Worm (Caenorhabditis elegans): Measurements from ENCODE around the gene trap-2.

ce11 chrX:812264-812663, 44.4 kb upstream of the trap-2 start:
- TF ChIP-seq sea-1 (GFP tag; conservative IDR thresholded peaks at IDR 0.05) = no peak
- no peak for TF ChIP-seq aly-1 (tag; optimal IDR thresholded peaks at IDR 0.05)
- TF ChIP-seq ama-1 (optimal IDR thresholded peaks at IDR 0.05) = no peak
- no peak for TF ChIP-seq ceh-13 (GFP tag; optimal IDR thresholded peaks at IDR 0.05)
- TF ChIP-seq hmg-4 (GFP tag; optimal IDR thresholded peaks at IDR 0.05) = no peak
- no peak for TF ChIP-seq pes-1 (GFP tag; IDR thresholded peaks at IDR 0.05)
- TF ChIP-seq ets-7 (tag; optimal IDR thresholded peaks at IDR 0.05) = no peak
- no peak for TF ChIP-seq flt-1 (GFP tag; IDR thresholded peaks at IDR 0.05)
- no peak for TF ChIP-seq ceh-36 (tag; optimal IDR thresholded peaks at IDR 0.05)
- TF ChIP-seq tbx-11 (GFP tag; IDR thresholded peaks at IDR 0.05) = no peak
- no peak for TF ChIP-seq hmbx-1 (tag; optimal IDR thresholded peaks at IDR 0.05)
- no peak for TF ChIP-seq tra-4 (tag; optimal IDR thresholded peaks at IDR 0.05)

Data from whole organism, early embryonic.